Worm (Caenorhabditis elegans) whole organism, L2 larva: ENCODE data around the gene W06F12.3.

ENCODE experiments used
- C34F6.9 ChIP-seq: fragments of 150-350 bp; optimal IDR thresholded peaks from 2 replicates; lab custom pipeline; 2014; ENCODE audit warnings: missing biosample characterization, missing genetic modification characterization
- F13H6.1 ChIP-seq: sonication (generic microtip); optimal IDR thresholded peaks from 2 replicates; lab custom pipeline; 2016; ENCODE audit warnings: missing genetic modification characterization, missing compliant biosample characterization
- R02D3.7 ChIP-seq: fragments of 150-350 bp; optimal IDR thresholded peaks from 2 replicates; lab custom pipeline; 2014; ENCODE audit warnings: missing biosample characterization, missing genetic modification characterization
- Y55F3AM.14 ChIP-seq: fragments of 200-800 bp; sonication (Bioruptor generic); optimal IDR thresholded peaks from 2 replicates; lab custom pipeline; 2018; ENCODE audit warnings: mild to moderate bottlenecking, missing genetic modification characterization, missing compliant biosample characterization
- ZK546.5 ChIP-seq: sonication (generic microtip); optimal IDR thresholded peaks from 2 replicates; lab custom pipeline; 2017; ENCODE audit warnings: missing biosample characterization, missing genetic modification characterization
- aly-2 ChIP-seq: fragments of 150-350 bp; optimal IDR thresholded peaks from 2 replicates; lab custom pipeline; 2014; ENCODE audit warnings: missing biosample characterization, missing genetic modification characterization
- ama-1 ChIP-seq: fragments of 150-350 bp; optimal IDR thresholded peaks from 2 replicates; lab custom pipeline; 2018; ENCODE audit warnings: inconsistent platforms
- blmp-1 ChIP-seq: sonication (generic microtip); optimal IDR thresholded peaks from 2 replicates; lab custom pipeline; 2017; ENCODE audit warnings: missing genetic modification characterization, mild to moderate bottlenecking, missing compliant biosample characterization, antibody characterized with exemption, moderate library complexity; ENCODE audit not compliant: insufficient read depth
- ceh-16 ChIP-seq: fragments of 150-350 bp; optimal IDR thresholded peaks from 2 replicates; lab custom pipeline; 2014; ENCODE audit warnings: missing biosample characterization, missing genetic modification characterization
- ceh-82 ChIP-seq: fragments of 150-350 bp; optimal IDR thresholded peaks from 2 replicates; lab custom pipeline; 2014; ENCODE audit warnings: missing biosample characterization, missing genetic modification characterization
- crh-2 ChIP-seq: sonication (generic microtip); optimal IDR thresholded peaks from 2 replicates; lab custom pipeline; 2017; ENCODE audit warnings: missing biosample characterization, missing genetic modification characterization
- dmd-4 ChIP-seq: sonication (generic microtip); optimal IDR thresholded peaks from 2 replicates; lab custom pipeline; 2017; ENCODE audit warnings: missing biosample characterization, missing genetic modification characterization
- egl-27 ChIP-seq: sonication (generic microtip); optimal IDR thresholded peaks from 3 replicates; lab custom pipeline; 2017; ENCODE audit warnings: missing biosample characterization, missing genetic modification reagents, missing genetic modification characterization
- elt-1 ChIP-seq: fragments of 150-350 bp; optimal IDR thresholded peaks from 2 replicates; lab custom pipeline; 2014; ENCODE audit warnings: missing biosample characterization, missing genetic modification characterization
- fos-1 ChIP-seq: fragments of 150-350 bp; optimal IDR thresholded peaks from 2 replicates; lab custom pipeline; 2014; ENCODE audit warnings: missing biosample characterization, missing genetic modification characterization
- gmeb-1 ChIP-seq: fragments of 150-350 bp; optimal IDR thresholded peaks from 2 replicates; lab custom pipeline; 2014; ENCODE audit warnings: missing biosample characterization, missing genetic modification characterization
- lin-11 ChIP-seq: fragments of 150-350 bp; sonication (generic microtip); optimal IDR thresholded peaks from 2 replicates; lab custom pipeline; 2014; ENCODE audit warnings: missing biosample characterization, missing genetic modification characterization, inconsistent platforms, mixed read lengths
- lin-13 ChIP-seq: fragments of 150-350 bp; optimal IDR thresholded peaks from 2 replicates; lab custom pipeline; 2014; ENCODE audit warnings: missing biosample characterization, missing genetic modification reagents, missing genetic modification characterization
- lin-39 ChIP-seq: fragments of 150-350 bp; optimal IDR thresholded peaks from 2 replicates; lab custom pipeline; 2014; ENCODE audit warnings: missing biosample characterization, missing genetic modification reagents, missing genetic modification characterization
- lsy-2 ChIP-seq, 2 experiments: fragments of 150-350 bp in 1 of 2; sonication (generic microtip) in 1 of 2; optimal IDR thresholded peaks; 2 replicates each; lab custom pipeline; 2014 to 2017; ENCODE audit warnings: missing biosample characterization in 2 of 2, missing genetic modification characterization in 2 of 2
- mab-5 ChIP-seq: fragments of 150-350 bp; optimal IDR thresholded peaks from 2 replicates; lab custom pipeline; 2014; ENCODE audit warnings: missing biosample characterization, missing genetic modification characterization
- mbf-1 ChIP-seq: sonication (generic microtip); optimal IDR thresholded peaks from 2 replicates; lab custom pipeline; 2017; ENCODE audit warnings: missing biosample characterization, missing genetic modification characterization
- mdl-1 ChIP-seq, 2 experiments: fragments of 150-350 bp in 1 of 2; sonication (generic microtip) in 1 of 2; optimal IDR thresholded peaks; 2 replicates each; lab custom pipeline; 2017; ENCODE audit warnings: missing biosample characterization in 2 of 2, missing genetic modification characterization in 2 of 2
- nhr-10 ChIP-seq: sonication (generic microtip); optimal IDR thresholded peaks from 2 replicates; lab custom pipeline; 2017; ENCODE audit warnings: missing biosample characterization, missing genetic modification characterization
- nhr-12 ChIP-seq: fragments of 150-350 bp; optimal IDR thresholded peaks from 2 replicates; lab custom pipeline; 2014; ENCODE audit warnings: missing biosample characterization, missing genetic modification characterization
- nhr-129 ChIP-seq: fragments of 150-350 bp; optimal IDR thresholded peaks from 2 replicates; lab custom pipeline; 2014; ENCODE audit warnings: missing biosample characterization, missing genetic modification characterization
- nhr-21 ChIP-seq: fragments of 150-350 bp; optimal IDR thresholded peaks from 2 replicates; lab custom pipeline; 2014; ENCODE audit warnings: missing biosample characterization, missing genetic modification characterization
- nhr-23 ChIP-seq: fragments of 150-350 bp; optimal IDR thresholded peaks from 2 replicates; lab custom pipeline; 2014; ENCODE audit warnings: missing biosample characterization, missing genetic modification reagents, missing genetic modification characterization
- nhr-77 ChIP-seq: fragments of 150-350 bp; optimal IDR thresholded peaks from 2 replicates; lab custom pipeline; 2014; ENCODE audit warnings: missing biosample characterization, missing genetic modification characterization
- peb-1 ChIP-seq: fragments of 150-350 bp; optimal IDR thresholded peaks from 2 replicates; lab custom pipeline; 2014; ENCODE audit warnings: missing biosample characterization, missing genetic modification characterization
- sem-4 ChIP-seq: fragments of 150-350 bp; optimal IDR thresholded peaks from 2 replicates; lab custom pipeline; 2014; ENCODE audit warnings: missing biosample characterization, missing genetic modification reagents, missing genetic modification characterization
- sma-3 ChIP-seq: sonication (generic microtip); optimal IDR thresholded peaks from 2 replicates; lab custom pipeline; 2016; ENCODE audit warnings: missing genetic modification reagents, missing genetic modification characterization, missing compliant biosample characterization
- sma-9 ChIP-seq, 2 experiments: fragments of 150-350 bp in 1 of 2; sonication (generic microtip) in 1 of 2; optimal IDR thresholded peaks; 2 replicates each; lab custom pipeline; 2014 to 2016; ENCODE audit warnings: missing genetic modification characterization in 2 of 2, mild to moderate bottlenecking in 1 of 2, missing biosample characterization in 1 of 2, missing compliant biosample characterization in 1 of 2, missing genetic modification reagents in 1 of 2, moderate library complexity in 1 of 2
- snpc-4 ChIP-seq: fragments of 150-350 bp; optimal IDR thresholded peaks from 2 replicates; lab custom pipeline; 2014; ENCODE audit warnings: missing biosample characterization, missing genetic modification characterization
- unc-39 ChIP-seq: fragments of 150-350 bp; optimal IDR thresholded peaks from 2 replicates; lab custom pipeline; 2014; ENCODE audit warnings: missing biosample characterization, missing genetic modification characterization
- unc-55 ChIP-seq: fragments of 150-350 bp; sonication (generic microtip); optimal IDR thresholded peaks from 3 replicates; lab custom pipeline; 2014; ENCODE audit warnings: missing biosample characterization, missing genetic modification reagents, missing genetic modification characterization
- zag-1 ChIP-seq: fragments of 150-350 bp; optimal IDR thresholded peaks from 2 replicates; lab custom pipeline; 2014; ENCODE audit warnings: missing biosample characterization, missing genetic modification characterization
- ztf-4 ChIP-seq: fragments of 150-350 bp; optimal IDR thresholded peaks from 2 replicates; lab custom pipeline; 2014; ENCODE audit warnings: missing biosample characterization, missing genetic modification characterization

W06F12.3 gene

ce11 chrIII:13712854-13713293 is 22.0 kb upstream of the W06F12.3 start:
- TF ChIP-seq ceh-82, result no peak
- TF ChIP-seq sem-4 (tag; lab: Kevin White, UChicago), result peak; percentile 41
- no peak for TF ChIP-seq ZK546.5 (tag; lab: Kevin White, UChicago)
- peak; percentile 7 for TF ChIP-seq fos-1 (tag; lab: Kevin White, UChicago)
- peak in 1 of 2 experiments; percentile 67 for TF ChIP-seq lsy-2 (tag; optimal IDR thresholded peaks at IDR 0.05; lab: Kevin White, UChicago)
- no peak for TF ChIP-seq R02D3.7 (tag; lab: Kevin White, UChicago)
- no peak for TF ChIP-seq unc-39 (tag; lab: Kevin White, UChicago)
- no peak for TF ChIP-seq gmeb-1
- no peak for TF ChIP-seq ztf-4 (tag; lab: Kevin White, UChicago)
- no peak for TF ChIP-seq ceh-16
- no peak for TF ChIP-seq nhr-129
- TF ChIP-seq nhr-21, result no peak
- peak; percentile 87 for TF ChIP-seq sma-9 (GFP tag; optimal IDR thresholded peaks at IDR 0.05; lab: Kevin White, UChicago)
- no peak for TF ChIP-seq sma-9 (tag; optimal IDR thresholded peaks at IDR 0.05; lab: Kevin White, UChicago)
- TF ChIP-seq dmd-4 (tag; lab: Kevin White, UChicago), result no peak
- peak; percentile 35 for TF ChIP-seq mab-5 (tag; lab: Kevin White, UChicago)
- TF ChIP-seq zag-1, result peak; percentile 36
- no peak for TF ChIP-seq nhr-10 (tag; lab: Kevin White, UChicago)
- peak; percentile 62 for TF ChIP-seq lin-13
- peak; percentile 9 for TF ChIP-seq blmp-1 (tag; lab: Kevin White, UChicago)
- no peak for TF ChIP-seq peb-1
- TF ChIP-seq lin-11 (tag; lab: Kevin White, UChicago), result peak; percentile 27
- no peak for TF ChIP-seq aly-2
- no peak for TF ChIP-seq nhr-12 (tag; lab: Kevin White, UChicago)
- no peak for TF ChIP-seq lin-39 (tag; lab: Kevin White, UChicago)
- no peak for TF ChIP-seq Y55F3AM.14 (GFP tag; lab: Kevin White, UChicago)
- peak; percentile 16 for TF ChIP-seq C34F6.9 (tag; lab: Kevin White, UChicago)
- peak in 1 of 2 experiments; percentile 40 for TF ChIP-seq mdl-1 (tag; optimal IDR thresholded peaks at IDR 0.05; lab: Kevin White, UChicago)
- no peak for TF ChIP-seq crh-2 (tag; lab: Kevin White, UChicago)
- no peak for TF ChIP-seq snpc-4 (tag; lab: Kevin White, UChicago)
- peak; percentile 99 for TF ChIP-seq F13H6.1 (tag; lab: Kevin White, UChicago)
- peak; percentile 54 for TF ChIP-seq unc-55
- no peak for TF ChIP-seq nhr-77

- TF ChIP-seq dmd-4 (tag; lab: Kevin White, UChicago) (no peak), nhr-12 (tag; lab: Kevin White, UChicago) (no peak), nhr-129 (no peak)
These were observed 21.0 kb upstream of the W06F12.3 start for ce11 chrIII:13713807-13714206.

- no peak for TF ChIP-seq lin-11 (tag; lab: Kevin White, UChicago)
- TF ChIP-seq nhr-21, result no peak
- no peak for TF ChIP-seq egl-27 (tag; lab: Kevin White, UChicago)
- no peak for TF ChIP-seq aly-2
- TF ChIP-seq blmp-1 (tag; lab: Kevin White, UChicago), result no peak
- TF ChIP-seq elt-1 (tag; lab: Kevin White, UChicago), result no peak
- TF ChIP-seq Y55F3AM.14 (GFP tag; lab: Kevin White, UChicago), result no peak
- TF ChIP-seq lsy-2 (tag; optimal IDR thresholded peaks at IDR 0.05; lab: Kevin White, UChicago), result no peak
- TF ChIP-seq nhr-12 (tag; lab: Kevin White, UChicago), result no peak
- TF ChIP-seq ama-1 (lab: Kevin White, UChicago), result no peak
- TF ChIP-seq sma-9 (GFP tag; optimal IDR thresholded peaks at IDR 0.05; lab: Kevin White, UChicago), result no peak
- TF ChIP-seq sma-9 (tag; optimal IDR thresholded peaks at IDR 0.05; lab: Kevin White, UChicago), result no peak
- TF ChIP-seq crh-2 (tag; lab: Kevin White, UChicago), result no peak
- no peak for TF ChIP-seq lin-13
- TF ChIP-seq mbf-1 (tag; lab: Kevin White, UChicago), result no peak
- no peak for TF ChIP-seq nhr-23 (tag; lab: Kevin White, UChicago)
- no peak for TF ChIP-seq gmeb-1
- no peak for TF ChIP-seq nhr-129
- TF ChIP-seq, all 48 proteins: peak for 0
These were observed 19.9 kb upstream of the W06F12.3 start for ce11 chrIII:13714950-13715349.

ce11 chrIII:13716266-13716665 is 18.6 kb upstream of the W06F12.3 start:
- TF ChIP-seq C34F6.9 (tag; lab: Kevin White, UChicago) (peak; percentile 45), elt-1 (tag; lab: Kevin White, UChicago) (no peak), dmd-4 (tag; lab: Kevin White, UChicago) (peak; percentile 34), sma-3 (GFP tag; lab: Kevin White, UChicago) (no peak), ztf-4 (tag; lab: Kevin White, UChicago) (peak; percentile 51), sma-9 (GFP tag; optimal IDR thresholded peaks at IDR 0.05; lab: Kevin White, UChicago) (peak; percentile 40), sma-9 (tag; optimal IDR thresholded peaks at IDR 0.05; lab: Kevin White, UChicago) (no peak), mab-5 (tag; lab: Kevin White, UChicago) (no peak), nhr-21 (peak; percentile 59), lsy-2 (tag; optimal IDR thresholded peaks at IDR 0.05; lab: Kevin White, UChicago) (peak in 1 of 2 experiments; percentile 57), ama-1 (lab: Kevin White, UChicago) (no peak), nhr-12 (tag; lab: Kevin White, UChicago) (no peak), crh-2 (tag; lab: Kevin White, UChicago) (peak; percentile 7), unc-39 (tag; lab: Kevin White, UChicago) (no peak)
- TF ChIP-seq, all 48 proteins: peak for 7
